Worm (Caenorhabditis elegans) whole organism, early embryonic: Measurements from ENCODE around the gene srh-41.

Experiments used
- aly-1 ChIP-seq: sonication (generic microtip); optimal IDR thresholded peaks from 2 replicates; lab custom pipeline; 2016; ENCODE audit warnings: missing genetic modification characterization, missing compliant biosample characterization
- ceh-36 ChIP-seq: sonication (generic microtip); optimal IDR thresholded peaks from 2 replicates; lab custom pipeline; 2016; ENCODE audit warnings: missing genetic modification characterization, inconsistent platforms, missing compliant biosample characterization
- tbx-37 ChIP-seq: fragments of 200-800 bp; sonication (Bioruptor generic); conservative IDR thresholded peaks from 2 replicates; pipeline ENCODE4 v1.3.6; 2022; ENCODE audit warnings: missing genetic modification reagents, missing genetic modification characterization, missing compliant biosample characterization

DNA sequence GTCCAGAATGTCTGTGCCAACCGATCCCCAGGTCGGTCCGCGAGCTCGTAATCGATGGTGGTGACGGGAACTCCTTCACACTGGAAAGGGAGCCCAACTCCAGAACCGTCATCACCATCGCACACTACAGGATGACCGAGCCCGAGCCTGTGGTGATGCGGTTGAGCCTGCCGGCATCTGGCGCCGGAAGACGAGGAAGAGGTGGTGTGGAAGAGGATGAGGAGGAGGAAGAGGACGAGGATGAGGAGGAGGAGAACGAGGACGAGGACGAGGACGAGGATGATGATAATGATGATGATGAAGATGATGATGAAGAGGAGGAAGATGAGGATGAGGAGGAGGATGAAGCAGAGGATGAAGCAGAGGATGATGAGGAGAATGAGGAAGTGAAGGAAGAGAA lies 30.9 kb upstream of the srh-41 start, which contains the start of gene Y54G11A.14:
- no peak for TF ChIP-seq aly-1 (tag; lab: Kevin White, UChicago)
- TF ChIP-seq ceh-36 (tag; lab: Kevin White, UChicago), result no peak
- TF ChIP-seq tbx-37 (GFP tag; lab: Robert Waterston, UW), result no peak
